Worm (Caenorhabditis elegans): ENCODE results near the gene C03A7.2.

The C03A7.2 gene

ce11 chrV:5161792-5162191 lies 19.9 kb upstream of the C03A7.2 start, which contains the start of gene abu-6:
Gene abu-6 (minus strand): TSS chrV:5161892.
- TF ChIP-seq cog-1 (tag; optimal IDR thresholded peaks at IDR 0.05) (no peak), klf-2 (GFP tag; conservative IDR thresholded peaks at IDR 0.05) (no peak), ref-1 (GFP tag; conservative IDR thresholded peaks at IDR 0.05) (no peak)

ce11 chrV:5164682-5165081 lies 17.0 kb upstream of the C03A7.2 start, which contains the start of gene abu-7:
Gene abu-7 (minus strand): TSS chrV:5164782.
- TF ChIP-seq T22C8.4 (GFP tag; IDR thresholded peaks at IDR 0.05): no peak
- TF ChIP-seq klf-2 (GFP tag; conservative IDR thresholded peaks at IDR 0.05): no peak
- TF ChIP-seq ztf-29 (GFP tag; IDR thresholded peaks at IDR 0.05): no peak
- TF ChIP-seq flt-1 (GFP tag; IDR thresholded peaks at IDR 0.05): no peak
- no peak for TF ChIP-seq ref-1 (GFP tag; conservative IDR thresholded peaks at IDR 0.05)
- no peak for TF ChIP-seq ztf-23 (GFP tag; IDR thresholded peaks at IDR 0.05)
- no peak for TF ChIP-seq cog-1 (tag; optimal IDR thresholded peaks at IDR 0.05)
- no peak for TF ChIP-seq tab-1 (GFP tag; IDR thresholded peaks at IDR 0.05)
- TF ChIP-seq med-1 (GFP tag; optimal IDR thresholded peaks at IDR 0.05; ENCODE audit: insufficient read depth): no peak

- TF ChIP-seq ref-1 (GFP tag; conservative IDR thresholded peaks at IDR 0.05) (no peak), ztf-29 (GFP tag; IDR thresholded peaks at IDR 0.05) (no peak), med-1 (GFP tag; optimal IDR thresholded peaks at IDR 0.05; ENCODE audit: insufficient read depth) (no peak), cog-1 (tag; optimal IDR thresholded peaks at IDR 0.05) (no peak), klf-2 (GFP tag; conservative IDR thresholded peaks at IDR 0.05) (no peak)
Measured at ce11 chrV:5165426-5165825, 16.3 kb upstream of the C03A7.2 start, which contains the start of gene srw-140. Gene srw-140 (plus strand): TSS chrV:5165726.

ce11 chrV:5169586-5169985 lies 12.1 kb upstream of the C03A7.2 start, which contains the start of gene srt-64:
Gene srt-64 (minus strand): TSS chrV:5169686.
- TF ChIP-seq flt-1 (GFP tag; IDR thresholded peaks at IDR 0.05) (no peak), ztf-23 (GFP tag; IDR thresholded peaks at IDR 0.05) (no peak), cog-1 (tag; optimal IDR thresholded peaks at IDR 0.05) (no peak)

- no peak for TF ChIP-seq klf-2 (GFP tag; conservative IDR thresholded peaks at IDR 0.05)
- TF ChIP-seq ztf-29 (GFP tag; IDR thresholded peaks at IDR 0.05): no peak
- no peak for TF ChIP-seq med-1 (GFP tag; optimal IDR thresholded peaks at IDR 0.05; ENCODE audit: insufficient read depth)
- TF ChIP-seq ref-1 (GFP tag; conservative IDR thresholded peaks at IDR 0.05): no peak
- no peak for TF ChIP-seq flt-1 (GFP tag; IDR thresholded peaks at IDR 0.05)
- TF ChIP-seq ztf-23 (GFP tag; IDR thresholded peaks at IDR 0.05): no peak
- TF ChIP-seq T22C8.4 (GFP tag; IDR thresholded peaks at IDR 0.05): no peak
- no peak for TF ChIP-seq cog-1 (tag; optimal IDR thresholded peaks at IDR 0.05)
- no peak for TF ChIP-seq tab-1 (GFP tag; IDR thresholded peaks at IDR 0.05)
Measured at ce11 chrV:5172833-5173232, 8.9 kb upstream of the C03A7.2 start, which contains the start of gene srt-65. Gene srt-65 (minus strand): TSS chrV:5172933.

ce11 chrV:5177209-5177608 lies 4.5 kb upstream of the C03A7.2 start, which contains the start of gene ugt-51:
Gene ugt-51 (minus strand): TSS chrV:5177309.
- TF ChIP-seq ref-1 (GFP tag; conservative IDR thresholded peaks at IDR 0.05): no peak
- TF ChIP-seq tab-1 (GFP tag; IDR thresholded peaks at IDR 0.05): no peak
- TF ChIP-seq flt-1 (GFP tag; IDR thresholded peaks at IDR 0.05): no peak
- TF ChIP-seq T22C8.4 (GFP tag; IDR thresholded peaks at IDR 0.05): no peak
- no peak for TF ChIP-seq ztf-23 (GFP tag; IDR thresholded peaks at IDR 0.05)
- TF ChIP-seq cog-1 (tag; optimal IDR thresholded peaks at IDR 0.05): no peak
- TF ChIP-seq ztf-29 (GFP tag; IDR thresholded peaks at IDR 0.05): no peak
- no peak for TF ChIP-seq klf-2 (GFP tag; conservative IDR thresholded peaks at IDR 0.05)
- TF ChIP-seq med-1 (GFP tag; optimal IDR thresholded peaks at IDR 0.05; ENCODE audit: insufficient read depth): no peak

- no peak for TF ChIP-seq med-1 (GFP tag; optimal IDR thresholded peaks at IDR 0.05; ENCODE audit: insufficient read depth)
- TF ChIP-seq klf-2 (GFP tag; conservative IDR thresholded peaks at IDR 0.05): no peak
- no peak for TF ChIP-seq flt-1 (GFP tag; IDR thresholded peaks at IDR 0.05)
- TF ChIP-seq tab-1 (GFP tag; IDR thresholded peaks at IDR 0.05): no peak
- no peak for TF ChIP-seq T22C8.4 (GFP tag; IDR thresholded peaks at IDR 0.05)
- TF ChIP-seq ref-1 (GFP tag; conservative IDR thresholded peaks at IDR 0.05): no peak
- no peak for TF ChIP-seq cog-1 (tag; optimal IDR thresholded peaks at IDR 0.05)
Measured at ce11 chrV:5178051-5178450, 3.7 kb upstream of the C03A7.2 start.

- TF ChIP-seq med-1 (GFP tag; optimal IDR thresholded peaks at IDR 0.05; ENCODE audit: insufficient read depth) (no peak), tab-1 (GFP tag; IDR thresholded peaks at IDR 0.05) (no peak), T22C8.4 (GFP tag; IDR thresholded peaks at IDR 0.05) (no peak), cog-1 (tag; optimal IDR thresholded peaks at IDR 0.05) (no peak), ref-1 (GFP tag; conservative IDR thresholded peaks at IDR 0.05) (no peak)
Measured at ce11 chrV:5192501-5192900, 10.8 kb downstream of the C03A7.2 start, which contains the start of gene C03A7.13. Gene C03A7.13 (minus strand): TSS chrV:5192543.

- 0 out of 2 replicates have a peak, but pooled peaks have one; percentile 18 for TF ChIP-seq klf-2 (GFP tag; conservative IDR thresholded peaks at IDR 0.05)
- no peak for TF ChIP-seq med-1 (GFP tag; optimal IDR thresholded peaks at IDR 0.05; ENCODE audit: insufficient read depth)
Measured at ce11 chrV:5194508-5194907, 12.8 kb downstream of the C03A7.2 start, which contains the start of gene abu-8. Gene abu-8 (minus strand): TSS chrV:5194608.

ce11 chrV:5198240-5198639 lies 16.5 kb downstream of the C03A7.2 start, which contains the start of gene Y47A7.2:
Gene Y47A7.2 (minus strand): TSS chrV:5198340.
- TF ChIP-seq flt-1 (GFP tag; IDR thresholded peaks at IDR 0.05) (no peak), klf-2 (GFP tag; conservative IDR thresholded peaks at IDR 0.05) (no peak), ztf-29 (GFP tag; IDR thresholded peaks at IDR 0.05) (no peak), ztf-23 (GFP tag; IDR thresholded peaks at IDR 0.05) (no peak), tab-1 (GFP tag; IDR thresholded peaks at IDR 0.05) (no peak), ref-1 (GFP tag; conservative IDR thresholded peaks at IDR 0.05) (no peak), cog-1 (tag; optimal IDR thresholded peaks at IDR 0.05) (no peak), med-1 (GFP tag; optimal IDR thresholded peaks at IDR 0.05; ENCODE audit: insufficient read depth) (no peak), T22C8.4 (GFP tag; IDR thresholded peaks at IDR 0.05) (no peak)
